Worm (Caenorhabditis elegans): ENCODE data around the gene Y39A3A.4.

Y39A3A.4 gene

ce11 chrIII:2076546-2077134 lies at the start of gene Y39A3A.4:
TSS of gene Y39A3A.4 (minus strand) at chrIII:2076596.
- TF ChIP-seq nhr-129 (tag; optimal IDR thresholded peaks at IDR 0.05) (peak; percentile 5), nhr-25 (tag; optimal IDR thresholded peaks at IDR 0.05) (no peak), lsy-2 (tag; optimal IDR thresholded peaks at IDR 0.05) (no peak), R02D3.7 (tag; optimal IDR thresholded peaks at IDR 0.05) (no peak)

- TF ChIP-seq ZK546.5 (tag; optimal IDR thresholded peaks at IDR 0.05) (no peak), nhr-129 (tag; optimal IDR thresholded peaks at IDR 0.05) (peak; percentile 51), elt-1 (tag; optimal IDR thresholded peaks at IDR 0.05) (no peak), nhr-25 (tag; optimal IDR thresholded peaks at IDR 0.05) (peak; percentile 64), nhr-6 (tag; optimal IDR thresholded peaks at IDR 0.05) (no peak), fos-1 (tag; optimal IDR thresholded peaks at IDR 0.05) (peak; percentile 8), sma-3 (GFP tag; optimal IDR thresholded peaks at IDR 0.05) (peak; percentile 37), mbf-1 (tag; optimal IDR thresholded peaks at IDR 0.05) (no peak), R02D3.7 (tag; optimal IDR thresholded peaks at IDR 0.05) (no peak), skn-1 (tag; optimal IDR thresholded peaks at IDR 0.05) (no peak), C34F6.9 (tag; optimal IDR thresholded peaks at IDR 0.05) (no peak), unc-55 (GFP tag; optimal IDR thresholded peaks at IDR 0.05) (no peak), sma-9 (GFP tag; optimal IDR thresholded peaks at IDR 0.05) (no peak), sma-9 (tag; optimal IDR thresholded peaks at IDR 0.05) (no peak), sem-4 (tag; optimal IDR thresholded peaks at IDR 0.05) (no peak), ceh-16 (tag; optimal IDR thresholded peaks at IDR 0.05) (peak; percentile 29), nhr-21 (tag; optimal IDR thresholded peaks at IDR 0.05) (no peak), mab-5 (tag; optimal IDR thresholded peaks at IDR 0.05) (no peak), blmp-1 (tag; optimal IDR thresholded peaks at IDR 0.05; ENCODE audit: insufficient read depth) (no peak), nhr-77 (tag; optimal IDR thresholded peaks at IDR 0.05) (no peak), lin-11 (tag; optimal IDR thresholded peaks at IDR 0.05) (no peak), ama-1 (optimal IDR thresholded peaks at IDR 0.05) (no peak), F13H6.1 (tag; optimal IDR thresholded peaks at IDR 0.05) (peak; percentile 40), mdl-1 (tag; optimal IDR thresholded peaks at IDR 0.05) (no peak)
Observed at ce11 chrIII:2125936-2126335, 49.5 kb upstream of the Y39A3A.4 start.

- TF ChIP-seq gmeb-1 (tag; optimal IDR thresholded peaks at IDR 0.05): peak; percentile 40
- no peak for TF ChIP-seq crh-2 (tag; optimal IDR thresholded peaks at IDR 0.05)
- TF ChIP-seq aly-2 (tag; optimal IDR thresholded peaks at IDR 0.05): no peak
- TF ChIP-seq fos-1 (tag; optimal IDR thresholded peaks at IDR 0.05): peak; percentile 89
- TF ChIP-seq mdl-1 (tag; optimal IDR thresholded peaks at IDR 0.05): no peak
- TF ChIP-seq ztf-11 (tag; optimal IDR thresholded peaks at IDR 0.05): no peak
- no peak for TF ChIP-seq mab-5 (tag; optimal IDR thresholded peaks at IDR 0.05)
- TF ChIP-seq ceh-16 (tag; optimal IDR thresholded peaks at IDR 0.05): no peak
Observed at ce11 chrIII:2123673-2124187, 47.3 kb upstream of the Y39A3A.4 start, which contains the start of gene frl-1. TSS of gene frl-1 (plus strand) at chrIII:2124137.

ce11 chrIII:2117541-2117940 lies 41.1 kb upstream of the Y39A3A.4 start, which contains the start of gene Y48G9A.6:
TSS of gene Y48G9A.6 (plus strand) at chrIII:2117841.
- TF ChIP-seq dmd-4 (tag; optimal IDR thresholded peaks at IDR 0.05) (no peak), nhr-21 (tag; optimal IDR thresholded peaks at IDR 0.05) (no peak), nhr-129 (tag; optimal IDR thresholded peaks at IDR 0.05) (no peak), gmeb-1 (tag; optimal IDR thresholded peaks at IDR 0.05) (no peak), mbf-1 (tag; optimal IDR thresholded peaks at IDR 0.05) (no peak)

ce11 chrIII:2116797-2117196 lies 40.4 kb upstream of the Y39A3A.4 start, which contains the start of gene Y48G9A.11:
TSS of gene Y48G9A.11 (minus strand) at chrIII:2116897.
- TF ChIP-seq nhr-6 (tag; optimal IDR thresholded peaks at IDR 0.05): no peak

ce11 chrIII:2115322-2115721 lies 38.9 kb upstream of the Y39A3A.4 start:
- TF ChIP-seq dmd-4 (tag; optimal IDR thresholded peaks at IDR 0.05): no peak
- TF ChIP-seq nhr-77 (tag; optimal IDR thresholded peaks at IDR 0.05): no peak
- TF ChIP-seq ZK546.5 (tag; optimal IDR thresholded peaks at IDR 0.05): no peak
- TF ChIP-seq nhr-21 (tag; optimal IDR thresholded peaks at IDR 0.05): no peak
- TF ChIP-seq fos-1 (tag; optimal IDR thresholded peaks at IDR 0.05): no peak
- TF ChIP-seq elt-3 (tag; optimal IDR thresholded peaks at IDR 0.05): no peak
- TF ChIP-seq sma-3 (GFP tag; optimal IDR thresholded peaks at IDR 0.05): no peak

Measured in whole organism, L2 larva.